Worm (Caenorhabditis elegans) whole organism, L3 larva: Measurements from ENCODE around the gene gex-5.

Experiments
- elt-1 ChIP-seq: fragments of 150-350 bp; optimal IDR thresholded peaks from 2 replicates; lab custom pipeline; 2014; ENCODE audit warnings: missing biosample characterization, missing genetic modification characterization
- pqm-1 ChIP-seq: fragments of 150-350 bp; optimal IDR thresholded peaks from 2 replicates; lab custom pipeline; 2017; ENCODE audit warnings: missing biosample characterization, missing genetic modification characterization, inconsistent platforms
- unc-62 ChIP-seq: fragments of 150-350 bp; sonication (generic microtip); optimal IDR thresholded peaks from 4 replicates; lab custom pipeline; 2014; ENCODE audit warnings: missing biosample characterization, missing genetic modification reagents, missing genetic modification characterization

DNA sequence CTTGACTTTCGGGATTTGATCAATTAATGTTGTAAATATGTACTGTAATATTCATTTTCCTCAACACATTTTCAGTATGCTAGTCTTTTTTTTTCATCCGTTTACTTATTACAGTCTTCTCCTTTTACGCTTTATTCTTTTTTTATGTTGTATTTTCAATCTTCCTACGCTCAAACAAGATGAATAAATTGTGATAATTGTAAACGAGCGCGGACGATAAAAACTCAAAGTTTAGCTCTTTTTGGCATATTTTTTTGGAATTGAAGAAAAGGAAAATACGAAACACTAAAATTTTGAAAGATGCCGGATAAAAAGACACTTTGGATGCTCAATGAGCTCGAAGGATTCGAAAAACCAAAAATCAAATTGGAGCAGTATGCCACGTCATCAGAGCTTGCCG, 20.9 kb upstream of the gex-5 start, which contains the start of gene metl-5:
- TF ChIP-seq pqm-1 (no peak), unc-62 (GFP tag; lab: Kevin White, UChicago) (no peak), elt-1 (no peak)
